Worm (Caenorhabditis elegans) whole organism, mixed stage, embryonic: Measurements from ENCODE around the gene gcy-7.

ENCODE experiments used
- elt-1 ChIP-seq: sonication (generic microtip); optimal IDR thresholded peaks from 2 replicates; lab custom pipeline; 2017; ENCODE audit warnings: missing genetic modification characterization, mild to moderate bottlenecking, missing compliant biosample characterization, antibody characterized with exemption, moderate library complexity, borderline replicate concordance; ENCODE audit not compliant: insufficient read depth
- pha-4 ChIP-seq: fragments of 150-350 bp; optimal IDR thresholded peaks from 2 replicates; lab custom pipeline; 2018; ENCODE audit warnings: missing biosample characterization, missing genetic modification reagents, missing genetic modification characterization
- tbx-8 ChIP-seq: fragments of 200-800 bp; sonication (Bioruptor generic); optimal IDR thresholded peaks from 2 replicates; lab custom pipeline; 2018; ENCODE audit warnings: mild to moderate bottlenecking, missing genetic modification characterization, moderate library complexity, missing compliant biosample characterization
- unc-62 ChIP-seq: fragments of 150-350 bp; optimal IDR thresholded peaks from 2 replicates; lab custom pipeline; 2014; ENCODE audit warnings: missing biosample characterization, missing genetic modification reagents, missing genetic modification characterization

DNA sequence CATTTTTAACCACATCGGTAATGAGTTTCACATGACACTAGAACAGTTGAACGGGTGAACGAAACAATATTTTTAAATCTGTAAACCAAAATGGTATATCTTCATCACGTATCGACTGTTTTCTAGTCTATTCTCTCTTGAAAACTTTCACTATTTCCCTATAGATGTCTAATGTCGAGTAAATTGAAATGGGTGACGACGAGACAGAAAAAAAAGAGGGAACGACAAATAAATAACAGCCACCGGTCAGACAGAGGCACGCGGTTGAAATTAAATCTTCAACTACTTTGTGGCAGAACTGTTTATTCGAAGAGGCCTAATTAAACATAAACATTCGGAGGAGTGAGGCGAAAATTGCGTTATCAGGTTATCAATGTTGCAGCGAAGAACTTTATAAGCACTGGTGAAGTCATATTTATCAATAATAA, 47.3 kb downstream of the gcy-7 start:
- TF ChIP-seq elt-1 (tag; lab: Kevin White, UChicago) (no peak), tbx-8 (GFP tag; lab: Kevin White, UChicago) (no peak), pha-4 (no peak), unc-62 (no peak)
